Worm (Caenorhabditis elegans) whole organism, L3 larva: ENCODE measurements around the gene srt-34.

Experiments
- R02D3.7 ChIP-seq: fragments of 150-350 bp; optimal IDR thresholded peaks from 2 replicates; lab custom pipeline; 2014; ENCODE audit warnings: missing biosample characterization, missing genetic modification characterization
- ZK546.5 ChIP-seq: sonication (generic microtip); optimal IDR thresholded peaks from 2 replicates; lab custom pipeline; 2017; ENCODE audit warnings: missing biosample characterization, missing genetic modification characterization
- ama-1 ChIP-seq: fragments of 150-350 bp; optimal IDR thresholded peaks from 2 replicates; lab custom pipeline; 2018
- ceh-28 ChIP-seq: fragments of 150-350 bp; optimal IDR thresholded peaks from 2 replicates; lab custom pipeline; 2014; ENCODE audit warnings: missing biosample characterization, missing genetic modification reagents, missing genetic modification characterization
- ceh-82 ChIP-seq: fragments of 150-350 bp; optimal IDR thresholded peaks from 2 replicates; lab custom pipeline; 2014; ENCODE audit warnings: missing biosample characterization, missing genetic modification characterization
- daf-12 ChIP-seq: fragments of 150-350 bp; optimal IDR thresholded peaks from 2 replicates; lab custom pipeline; 2014; ENCODE audit warnings: missing biosample characterization, missing genetic modification reagents, missing genetic modification characterization
- egl-27 ChIP-seq: sonication (generic microtip); optimal IDR thresholded peaks from 4 replicates; lab custom pipeline; 2017; ENCODE audit warnings: missing biosample characterization, missing genetic modification reagents, missing genetic modification characterization
- egl-5 ChIP-seq: fragments of 150-350 bp; optimal IDR thresholded peaks from 2 replicates; lab custom pipeline; 2017; ENCODE audit warnings: missing biosample characterization, missing genetic modification reagents, missing genetic modification characterization, inconsistent platforms
- elt-2 ChIP-seq: sonication (generic microtip); optimal IDR thresholded peaks from 2 replicates; lab custom pipeline; 2016; ENCODE audit warnings: missing genetic modification reagents, mild to moderate bottlenecking, missing genetic modification characterization, missing compliant biosample characterization
- elt-3 ChIP-seq, 3 experiments: fragments of 150-350 bp in 1 of 3; sonication (generic microtip) in 2 of 3; optimal IDR thresholded peaks; 2 replicates in 2 of 3; 4 replicates in 1 of 3; lab custom pipeline; 2014 to 2017; ENCODE audit warnings: missing biosample characterization in 3 of 3, missing genetic modification characterization in 3 of 3
- eor-1 ChIP-seq, 2 experiments: fragments of 150-350 bp; optimal IDR thresholded peaks; 2 replicates each; lab custom pipeline; 2014 to 2018; ENCODE audit warnings: missing biosample characterization in 2 of 2, missing genetic modification characterization in 2 of 2
- fkh-10 ChIP-seq: sonication (generic microtip); optimal IDR thresholded peaks from 2 replicates; lab custom pipeline; 2017; ENCODE audit warnings: missing biosample characterization, missing genetic modification reagents, missing genetic modification characterization
- fkh-2 ChIP-seq: fragments of 150-350 bp; optimal IDR thresholded peaks from 2 replicates; lab custom pipeline; 2014; ENCODE audit warnings: missing biosample characterization, missing genetic modification reagents, missing genetic modification characterization
- fos-1 ChIP-seq: fragments of 150-350 bp; optimal IDR thresholded peaks from 2 replicates; lab custom pipeline; 2014; ENCODE audit warnings: missing biosample characterization, missing genetic modification characterization
- hmg-11 ChIP-seq: sonication (generic microtip); optimal IDR thresholded peaks from 2 replicates; lab custom pipeline; 2016; ENCODE audit warnings: missing genetic modification characterization, missing compliant biosample characterization
- jun-1 ChIP-seq: fragments of 150-350 bp; optimal IDR thresholded peaks from 2 replicates; lab custom pipeline; 2014; ENCODE audit warnings: missing biosample characterization, missing genetic modification reagents, missing genetic modification characterization
- lin-15B ChIP-seq: fragments of 150-350 bp; optimal IDR thresholded peaks from 2 replicates; lab custom pipeline; 2014; ENCODE audit warnings: missing biosample characterization, missing genetic modification characterization
- lin-39 ChIP-seq: fragments of 150-350 bp; optimal IDR thresholded peaks from 2 replicates; lab custom pipeline; 2018; ENCODE audit warnings: missing biosample characterization, missing genetic modification reagents, missing genetic modification characterization
- lsy-12 ChIP-seq: sonication (generic microtip); optimal IDR thresholded peaks from 2 replicates; lab custom pipeline; 2016; ENCODE audit warnings: mild to moderate bottlenecking, missing genetic modification characterization, missing compliant biosample characterization
- nfya-1 ChIP-seq: sonication (generic microtip); optimal IDR thresholded peaks from 2 replicates; lab custom pipeline; 2017; ENCODE audit warnings: missing genetic modification characterization, mild to moderate bottlenecking, missing compliant biosample characterization, antibody characterized with exemption, moderate library complexity; ENCODE audit not compliant: insufficient read depth
- nhr-11 ChIP-seq: fragments of 150-350 bp; optimal IDR thresholded peaks from 2 replicates; lab custom pipeline; 2014; ENCODE audit warnings: missing biosample characterization, missing genetic modification characterization
- nhr-23 ChIP-seq: fragments of 150-350 bp; optimal IDR thresholded peaks from 2 replicates; lab custom pipeline; 2014; ENCODE audit warnings: missing biosample characterization, missing genetic modification reagents, missing genetic modification characterization
- nhr-25 ChIP-seq: sonication (generic microtip); optimal IDR thresholded peaks from 2 replicates; lab custom pipeline; 2017; ENCODE audit warnings: missing biosample characterization, missing genetic modification characterization
- nhr-28 ChIP-seq: fragments of 150-350 bp; optimal IDR thresholded peaks from 2 replicates; lab custom pipeline; 2014; ENCODE audit warnings: missing biosample characterization, missing genetic modification characterization
- nhr-67 ChIP-seq: fragments of 150-350 bp; optimal IDR thresholded peaks from 2 replicates; lab custom pipeline; 2014; ENCODE audit warnings: missing biosample characterization, missing genetic modification characterization
- nhr-76 ChIP-seq: fragments of 150-350 bp; sonication (generic microtip); optimal IDR thresholded peaks from 5 replicates; lab custom pipeline; 2014; ENCODE audit warnings: missing biosample characterization, missing genetic modification characterization
- nhr-77 ChIP-seq: fragments of 150-350 bp; optimal IDR thresholded peaks from 2 replicates; lab custom pipeline; 2014; ENCODE audit warnings: missing biosample characterization, missing genetic modification characterization
- pha-4 ChIP-seq: fragments of 150-350 bp; optimal IDR thresholded peaks from 2 replicates; lab custom pipeline; 2014; ENCODE audit warnings: missing biosample characterization, missing genetic modification reagents, missing genetic modification characterization
- pqm-1 ChIP-seq: fragments of 150-350 bp; optimal IDR thresholded peaks from 2 replicates; lab custom pipeline; 2017; ENCODE audit warnings: missing biosample characterization, missing genetic modification characterization, inconsistent platforms
- sea-2 ChIP-seq: fragments of 150-350 bp; sonication (generic microtip); optimal IDR thresholded peaks from 4 replicates; lab custom pipeline; 2014; ENCODE audit warnings: missing biosample characterization, missing genetic modification reagents, missing genetic modification characterization
- tbx-2 ChIP-seq: sonication (generic microtip); optimal IDR thresholded peaks from 2 replicates; lab custom pipeline; 2016; ENCODE audit warnings: mild to moderate bottlenecking, missing genetic modification characterization, missing compliant biosample characterization
- unc-39 ChIP-seq: sonication (generic microtip); optimal IDR thresholded peaks from 4 replicates; lab custom pipeline; 2017; ENCODE audit warnings: missing biosample characterization, missing genetic modification characterization
- zag-1 ChIP-seq: fragments of 150-350 bp; optimal IDR thresholded peaks from 2 replicates; lab custom pipeline; 2014; ENCODE audit warnings: missing biosample characterization, missing genetic modification characterization
- ztf-11 ChIP-seq: fragments of 150-350 bp; optimal IDR thresholded peaks from 2 replicates; lab custom pipeline; 2014; ENCODE audit warnings: missing biosample characterization, missing genetic modification characterization

Gene srt-34

DNA sequence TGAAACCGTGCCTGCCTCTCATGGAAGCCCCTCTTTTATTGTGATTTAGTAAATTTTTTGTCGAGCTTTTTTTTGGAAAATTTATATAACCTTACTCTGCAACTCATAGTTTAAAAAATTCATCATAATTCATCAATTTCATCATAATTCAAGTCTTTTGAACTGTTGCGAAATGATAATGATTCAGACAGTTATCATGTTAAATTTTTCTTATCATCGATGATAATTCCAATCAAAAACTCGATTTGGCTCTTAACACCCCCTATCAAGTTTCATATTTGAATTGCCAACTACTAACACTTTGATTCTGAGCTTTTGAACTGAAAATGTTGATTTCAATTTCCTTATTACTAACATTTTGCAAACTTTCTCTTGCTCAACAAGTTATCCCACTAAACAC, 7.9 kb downstream of the srt-34 start, which contains the start of gene F54E2.1:
F54E2.1 (plus strand) TSS at position 235 of the 400 bp plus-strand sequence.
- no peak for TF ChIP-seq pha-4 (tag; lab: Kevin White, UChicago)
- no peak for TF ChIP-seq hmg-11 (tag; lab: Kevin White, UChicago)
- TF ChIP-seq eor-1 (tag; optimal IDR thresholded peaks at IDR 0.05; lab: Kevin White, UChicago), result no peak
- TF ChIP-seq nhr-28, result no peak
- TF ChIP-seq lin-15B (tag; lab: Kevin White, UChicago), result no peak
- TF ChIP-seq fos-1, result peak; percentile 64
- TF ChIP-seq nhr-77 (tag; lab: Kevin White, UChicago), result no peak
- peak; percentile 95 for TF ChIP-seq elt-2 (tag; lab: Kevin White, UChicago)
- TF ChIP-seq ama-1 (lab: Kevin White, UChicago), result no peak
- TF ChIP-seq nhr-11 (tag; lab: Kevin White, UChicago), result no peak
- peak; percentile 94 for TF ChIP-seq pqm-1 (tag; lab: Kevin White, UChicago)
- no peak for TF ChIP-seq unc-39 (tag; lab: Kevin White, UChicago)

DNA sequence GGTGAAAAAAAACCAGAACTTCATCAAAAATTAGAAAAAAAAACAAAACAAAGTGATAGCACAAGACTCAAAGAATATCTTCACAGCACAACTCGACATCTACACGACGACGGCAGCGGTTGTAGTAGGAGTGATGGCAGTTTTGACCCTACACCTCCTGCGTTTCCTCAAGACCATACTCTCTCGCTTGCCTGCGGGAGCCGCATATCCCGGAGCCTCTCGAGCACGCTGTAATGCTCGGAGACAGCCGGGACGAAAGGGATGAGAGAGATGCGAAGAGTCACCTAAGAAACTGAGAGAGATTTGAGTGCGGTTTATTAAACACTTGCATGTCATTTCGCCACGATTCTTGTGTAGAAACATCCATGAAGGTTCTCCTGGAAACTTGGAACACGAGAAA, 8.6 kb downstream of the srt-34 start:
- TF ChIP-seq ZK546.5 (tag; lab: Kevin White, UChicago), result no peak
- no peak for TF ChIP-seq sea-2 (GFP tag; lab: Kevin White, UChicago)
- no peak for TF ChIP-seq fkh-2
- no peak for TF ChIP-seq ama-1 (lab: Kevin White, UChicago)
- TF ChIP-seq ceh-28 (tag; lab: Kevin White, UChicago), result no peak
- no peak for TF ChIP-seq tbx-2
- no peak for TF ChIP-seq daf-12 (tag; lab: Kevin White, UChicago)
- no peak for TF ChIP-seq lin-39 (tag; lab: Kevin White, UChicago)
- no peak for TF ChIP-seq nhr-25 (tag; lab: Kevin White, UChicago)
- no peak for TF ChIP-seq nhr-28
- TF ChIP-seq jun-1, result no peak
- TF ChIP-seq zag-1 (tag; lab: Kevin White, UChicago), result no peak
- no peak for TF ChIP-seq elt-3 (tag; optimal IDR thresholded peaks at IDR 0.05; lab: Kevin White, UChicago)

DNA sequence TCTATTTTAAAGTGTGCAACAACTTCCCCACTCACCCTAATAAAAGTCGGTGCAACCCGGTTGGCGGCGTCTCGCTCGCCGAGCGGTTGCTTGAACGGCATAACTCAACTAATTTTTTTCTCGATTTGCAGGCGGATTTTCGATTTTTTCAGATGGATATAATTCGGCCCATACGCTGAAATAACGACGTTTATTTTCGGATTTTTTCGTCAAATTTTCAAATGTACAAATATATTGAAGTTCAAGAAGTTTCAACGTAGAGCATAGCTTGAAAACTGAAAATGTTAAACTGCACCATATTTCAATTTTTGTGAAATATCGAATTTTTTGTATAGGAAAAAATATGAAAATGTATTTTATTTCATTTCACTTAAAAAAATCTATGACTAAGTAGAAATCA, 10.3 kb downstream of the srt-34 start, which contains the start of gene ketn-1:
ketn-1 (minus strand) TSS at position 101 of the 400 bp plus-strand sequence.
- TF ChIP-seq pha-4 (tag; lab: Kevin White, UChicago) (no peak), ceh-82 (tag; lab: Kevin White, UChicago) (no peak), egl-27 (no peak)

DNA sequence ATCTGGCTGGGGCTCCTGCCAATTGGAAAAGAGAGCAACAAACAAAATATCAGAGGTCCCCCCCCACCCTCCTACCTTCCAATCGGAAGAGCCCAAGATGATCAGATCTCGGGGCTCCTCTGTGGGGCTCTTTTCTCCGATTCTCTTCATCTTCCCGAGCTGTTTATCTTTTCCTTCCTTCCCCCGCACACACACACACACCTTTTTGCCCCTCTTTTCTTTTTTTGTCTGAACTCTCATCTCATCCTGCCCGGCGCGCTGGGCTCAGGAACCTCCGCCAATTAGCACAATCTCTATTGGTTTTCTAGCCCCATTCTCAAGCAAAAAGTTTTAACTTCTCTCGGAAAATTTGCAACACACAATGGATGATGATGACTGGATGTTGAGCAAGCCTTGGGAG, 14.8 kb downstream of the srt-34 start:
- peak; percentile 54 for TF ChIP-seq nfya-1 (tag; lab: Kevin White, UChicago)
- no peak for TF ChIP-seq nhr-25 (tag; lab: Kevin White, UChicago)
- TF ChIP-seq lsy-12 (tag; lab: Kevin White, UChicago), result no peak
- TF ChIP-seq nhr-23, result no peak
- no peak for TF ChIP-seq fkh-10
- no peak for TF ChIP-seq R02D3.7
- no peak for TF ChIP-seq ztf-11

DNA sequence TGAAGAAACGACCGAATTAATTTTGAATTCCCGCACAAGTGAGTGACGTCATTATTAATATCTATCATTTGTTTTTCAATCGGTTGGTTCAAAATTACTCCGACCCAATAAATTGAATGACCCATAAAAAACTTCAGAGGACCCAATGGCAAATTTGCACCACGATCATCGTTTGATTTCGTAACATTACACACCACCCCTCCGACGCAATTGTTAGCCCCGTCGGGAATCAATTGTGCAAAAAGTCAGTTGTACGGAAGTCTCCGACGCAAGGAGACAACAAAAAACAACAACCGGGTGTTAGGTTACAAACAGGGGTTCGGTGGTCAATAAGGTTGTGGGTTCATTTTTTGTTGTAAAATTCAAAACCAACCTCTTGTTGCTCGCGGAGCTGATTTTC, 16.1 kb downstream of the srt-34 start:
- peak; percentile 78 for TF ChIP-seq egl-5 (tag; lab: Kevin White, UChicago)
- TF ChIP-seq nhr-76 (tag; lab: Kevin White, UChicago), result no peak
- TF ChIP-seq nhr-67 (tag; lab: Kevin White, UChicago), result no peak
- TF ChIP-seq pha-4 (tag; lab: Kevin White, UChicago), result peak; percentile 6

DNA sequence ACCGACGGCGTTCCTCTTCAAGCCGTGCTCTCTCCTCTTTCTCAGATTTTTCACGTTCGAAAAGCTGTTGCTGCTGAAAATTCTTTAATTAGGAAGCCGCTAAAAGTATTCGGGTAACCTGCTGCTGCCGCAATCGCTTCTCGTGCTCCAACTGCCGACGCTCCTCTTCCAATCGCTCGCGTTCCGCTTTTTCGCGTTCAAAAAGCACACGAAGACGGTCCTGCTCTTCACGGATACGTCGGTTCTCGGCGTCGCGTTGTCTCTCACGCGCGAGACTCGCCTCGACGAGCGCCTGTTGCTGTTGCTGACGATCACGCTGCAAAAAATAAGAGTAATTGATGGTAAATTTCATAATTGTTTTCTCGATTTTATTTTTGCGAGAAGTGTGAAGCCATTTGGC, 17.3 kb downstream of the srt-34 start:
- TF ChIP-seq daf-12 (tag; lab: Kevin White, UChicago), result no peak
- no peak for TF ChIP-seq ztf-11
- no peak for TF ChIP-seq lin-15B (tag; lab: Kevin White, UChicago)
- no peak for TF ChIP-seq elt-3 (tag; optimal IDR thresholded peaks at IDR 0.05; lab: Kevin White, UChicago)
- TF ChIP-seq sea-2 (GFP tag; lab: Kevin White, UChicago), result no peak
